Worm (Caenorhabditis elegans) whole organism, late embryonic: ENCODE results near the gene tofu-2.
"Not testable (repeated sequence)": the region's sequence is repeated elsewhere in the genome, so short reads cannot be mapped to it uniquely, and the experiment has no call there.

Source experiments
- C08G9.2 ChIP-seq: sonication (generic microtip); optimal IDR thresholded peaks from 2 replicates; lab custom pipeline; 2016; ENCODE audit warnings: mild to moderate bottlenecking, missing genetic modification characterization, moderate library complexity, missing compliant biosample characterization
- K02D7.2 ChIP-seq: sonication (generic microtip); optimal IDR thresholded peaks from 2 replicates; lab custom pipeline; 2017; ENCODE audit warnings: mild to moderate bottlenecking, missing genetic modification characterization, missing compliant biosample characterization
- K09A11.1 ChIP-seq: sonication (generic microtip); optimal IDR thresholded peaks from 2 replicates; lab custom pipeline; 2017; ENCODE audit warnings: antibody characterized with exemption, mild to moderate bottlenecking, missing genetic modification characterization, missing compliant biosample characterization; ENCODE audit not compliant: insufficient read depth
- T23F11.4 ChIP-seq: fragments of 200-800 bp; sonication (Bioruptor generic); optimal IDR thresholded peaks from 2 replicates; lab custom pipeline; 2018; ENCODE audit warnings: mild to moderate bottlenecking, missing genetic modification characterization, missing compliant biosample characterization
- Y22D7AL.16 ChIP-seq: sonication (generic microtip); optimal IDR thresholded peaks from 2 replicates; lab custom pipeline; 2016; ENCODE audit warnings: missing genetic modification characterization, missing compliant biosample characterization
- ahr-1 ChIP-seq: sonication (generic microtip); optimal IDR thresholded peaks from 2 replicates; lab custom pipeline; 2016; ENCODE audit warnings: missing genetic modification characterization, missing compliant biosample characterization
- ama-1 ChIP-seq: fragments of 150-350 bp; optimal IDR thresholded peaks from 2 replicates; lab custom pipeline; 2014
- ceh-14 ChIP-seq: sonication (generic microtip); optimal IDR thresholded peaks from 2 replicates; lab custom pipeline; 2016; ENCODE audit warnings: missing genotype, missing genetic modification characterization, missing compliant biosample characterization
- ceh-18 ChIP-seq: sonication (generic microtip); optimal IDR thresholded peaks from 2 replicates; lab custom pipeline; 2016; ENCODE audit warnings: missing genetic modification characterization, missing compliant biosample characterization
- ceh-19 ChIP-seq: fragments of 200-800 bp; sonication (Bioruptor generic); optimal IDR thresholded peaks from 2 replicates; lab custom pipeline; 2018; ENCODE audit warnings: mild to moderate bottlenecking, missing genetic modification characterization, missing compliant biosample characterization
- ceh-2 ChIP-seq: sonication (generic microtip); optimal IDR thresholded peaks from 2 replicates; lab custom pipeline; 2016; ENCODE audit warnings: missing genotype, missing genetic modification characterization, missing compliant biosample characterization
- ceh-22 ChIP-seq: sonication (generic microtip); optimal IDR thresholded peaks from 2 replicates; lab custom pipeline; 2017; ENCODE audit warnings: missing biosample characterization, missing genetic modification characterization
- ceh-24 ChIP-seq: sonication (generic microtip); optimal IDR thresholded peaks from 2 replicates; lab custom pipeline; 2016; ENCODE audit warnings: mild to moderate bottlenecking, missing genetic modification characterization, missing compliant biosample characterization
- ceh-30 ChIP-seq: fragments of 150-350 bp; optimal IDR thresholded peaks from 2 replicates; lab custom pipeline; 2014; ENCODE audit warnings: missing biosample characterization, missing genetic modification characterization
- ceh-31 ChIP-seq: sonication (generic microtip); optimal IDR thresholded peaks from 2 replicates; lab custom pipeline; 2016; ENCODE audit warnings: missing genetic modification characterization, missing compliant biosample characterization
- ceh-45 ChIP-seq: fragments of 200-800 bp; sonication (Bioruptor generic); IDR thresholded peaks from 2 replicates; pipeline ENCODE4 v1.3.6; 2022; ENCODE audit warnings: missing genetic modification reagents, missing genetic modification characterization, missing compliant biosample characterization
- ceh-6 ChIP-seq: fragments of 200-800 bp; sonication (Bioruptor generic); optimal IDR thresholded peaks from 2 replicates; lab custom pipeline; 2018; ENCODE audit warnings: mild to moderate bottlenecking, missing genetic modification characterization, missing compliant biosample characterization
- che-1 ChIP-seq: sonication (generic microtip); optimal IDR thresholded peaks from 2 replicates; lab custom pipeline; 2016; ENCODE audit warnings: mild to moderate bottlenecking, missing genetic modification characterization, missing compliant biosample characterization
- dmd-4 ChIP-seq: sonication (generic microtip); optimal IDR thresholded peaks from 2 replicates; lab custom pipeline; 2016; ENCODE audit warnings: borderline replicate concordance, missing genetic modification characterization, missing compliant biosample characterization
- elt-2 ChIP-seq: sonication (generic microtip); optimal IDR thresholded peaks from 2 replicates; lab custom pipeline; 2016; ENCODE audit warnings: missing genetic modification reagents, missing genetic modification characterization, missing compliant biosample characterization
- elt-4 ChIP-seq: sonication (generic microtip); optimal IDR thresholded peaks from 2 replicates; lab custom pipeline; 2016; ENCODE audit warnings: missing genetic modification characterization, missing compliant biosample characterization
- ets-4 ChIP-seq: sonication (generic microtip); optimal IDR thresholded peaks from 2 replicates; lab custom pipeline; 2016; ENCODE audit warnings: missing genetic modification characterization, missing compliant biosample characterization
- eyg-1 ChIP-seq: sonication (generic microtip); optimal IDR thresholded peaks from 2 replicates; lab custom pipeline; 2016; ENCODE audit warnings: missing genotype, missing genetic modification characterization, missing compliant biosample characterization
- fkh-10 ChIP-seq: fragments of 150-350 bp; optimal IDR thresholded peaks from 2 replicates; lab custom pipeline; 2014; ENCODE audit warnings: missing biosample characterization, missing genetic modification reagents, missing genetic modification characterization
- gmeb-2 ChIP-seq: sonication (generic microtip); optimal IDR thresholded peaks from 2 replicates; lab custom pipeline; 2016; ENCODE audit warnings: missing genetic modification characterization, inconsistent platforms, missing compliant biosample characterization
- hlh-15 ChIP-seq: sonication (generic microtip); optimal IDR thresholded peaks from 2 replicates; lab custom pipeline; 2016; ENCODE audit warnings: missing genetic modification characterization, missing compliant biosample characterization
- hlh-30 ChIP-seq: sonication (generic microtip); optimal IDR thresholded peaks from 2 replicates; lab custom pipeline; 2017; ENCODE audit warnings: antibody characterized with exemption, missing genetic modification characterization, missing compliant biosample characterization; ENCODE audit not compliant: insufficient read depth
- hlh-6 ChIP-seq: sonication (generic microtip); optimal IDR thresholded peaks from 2 replicates; lab custom pipeline; 2016; ENCODE audit warnings: missing genotype, missing genetic modification characterization, missing compliant biosample characterization
- hlh-8 ChIP-seq: sonication (generic microtip); optimal IDR thresholded peaks from 2 replicates; lab custom pipeline; 2016; ENCODE audit warnings: missing genotype, missing genetic modification characterization, missing compliant biosample characterization
- lim-6 ChIP-seq: sonication (generic microtip); optimal IDR thresholded peaks from 2 replicates; lab custom pipeline; 2016; ENCODE audit warnings: missing genetic modification characterization, missing compliant biosample characterization
- lin-11 ChIP-seq: fragments of 200-800 bp; sonication (Bioruptor generic); optimal IDR thresholded peaks from 2 replicates; lab custom pipeline; 2018; ENCODE audit warnings: mild to moderate bottlenecking, missing genetic modification characterization, missing compliant biosample characterization
- mec-3 ChIP-seq: sonication (generic microtip); optimal IDR thresholded peaks from 2 replicates; lab custom pipeline; 2016; ENCODE audit warnings: borderline replicate concordance, missing genetic modification characterization, missing compliant biosample characterization
- npax-4 ChIP-seq: sonication (generic microtip); optimal IDR thresholded peaks from 2 replicates; lab custom pipeline; 2016; ENCODE audit warnings: missing genetic modification characterization, missing compliant biosample characterization
- pag-3 ChIP-seq: sonication (generic microtip); optimal IDR thresholded peaks from 2 replicates; lab custom pipeline; 2016; ENCODE audit warnings: missing compliant biosample characterization, missing genetic modification characterization, borderline replicate concordance
- pha-2 ChIP-seq: sonication (generic microtip); optimal IDR thresholded peaks from 2 replicates; lab custom pipeline; 2017; ENCODE audit warnings: mild to moderate bottlenecking, missing genetic modification characterization, missing compliant biosample characterization
- pha-4 ChIP-seq: fragments of 150-350 bp; optimal IDR thresholded peaks from 2 replicates; lab custom pipeline; 2018; ENCODE audit warnings: missing biosample characterization, missing genetic modification reagents, missing genetic modification characterization
- pros-1 ChIP-seq: fragments of 150-350 bp; optimal IDR thresholded peaks from 2 replicates; lab custom pipeline; 2014; ENCODE audit warnings: missing biosample characterization, missing genetic modification reagents, missing genetic modification characterization
- sdc-2 ChIP-seq: sonication (generic microtip); optimal IDR thresholded peaks from 2 replicates; lab custom pipeline; 2016; ENCODE audit warnings: missing genotype, missing genetic modification characterization, missing compliant biosample characterization
- sox-2 ChIP-seq: fragments of 200-800 bp; sonication (Bioruptor generic); IDR thresholded peaks from 2 replicates; pipeline ENCODE4 v1.3.6; 2022; ENCODE audit warnings: missing genetic modification reagents, missing genetic modification characterization, missing compliant biosample characterization
- sox-4 ChIP-seq: sonication (generic microtip); optimal IDR thresholded peaks from 2 replicates; lab custom pipeline; 2017; ENCODE audit warnings: mild to moderate bottlenecking, missing genetic modification characterization, inconsistent platforms, missing compliant biosample characterization
- tbx-7 ChIP-seq: sonication (generic microtip); optimal IDR thresholded peaks from 2 replicates; lab custom pipeline; 2016; ENCODE audit warnings: missing genotype, missing genetic modification characterization, missing compliant biosample characterization
- ttx-3 ChIP-seq: sonication (generic microtip); optimal IDR thresholded peaks from 2 replicates; lab custom pipeline; 2016; ENCODE audit warnings: missing genetic modification reagents, missing genetic modification characterization, missing compliant biosample characterization
- unc-3 ChIP-seq, 2 experiments: fragments of 200-800 bp in 1 of 2; sonication (Bioruptor generic) in 1 of 2; sonication (generic microtip) in 1 of 2; conservative IDR thresholded peaks in 1 of 2; optimal IDR thresholded peaks in 1 of 2; 2 replicates each; pipeline versions ENCODE4 v1.3.6 to Lab custom; 2016 to 2022; ENCODE audit warnings: missing compliant biosample characterization in 2 of 2, missing genetic modification characterization in 2 of 2, missing genetic modification reagents in 1 of 2
- unc-42 ChIP-seq: sonication (generic microtip); optimal IDR thresholded peaks from 2 replicates; lab custom pipeline; 2016; ENCODE audit warnings: missing genotype, missing genetic modification characterization, missing compliant biosample characterization
- unc-86 ChIP-seq: sonication (generic microtip); optimal IDR thresholded peaks from 2 replicates; lab custom pipeline; 2016; ENCODE audit warnings: missing genetic modification characterization, missing compliant biosample characterization
- ztf-16 ChIP-seq: sonication (generic microtip); optimal IDR thresholded peaks from 2 replicates; lab custom pipeline; 2017; ENCODE audit warnings: missing genetic modification characterization, missing compliant biosample characterization

Gene tofu-2

DNA sequence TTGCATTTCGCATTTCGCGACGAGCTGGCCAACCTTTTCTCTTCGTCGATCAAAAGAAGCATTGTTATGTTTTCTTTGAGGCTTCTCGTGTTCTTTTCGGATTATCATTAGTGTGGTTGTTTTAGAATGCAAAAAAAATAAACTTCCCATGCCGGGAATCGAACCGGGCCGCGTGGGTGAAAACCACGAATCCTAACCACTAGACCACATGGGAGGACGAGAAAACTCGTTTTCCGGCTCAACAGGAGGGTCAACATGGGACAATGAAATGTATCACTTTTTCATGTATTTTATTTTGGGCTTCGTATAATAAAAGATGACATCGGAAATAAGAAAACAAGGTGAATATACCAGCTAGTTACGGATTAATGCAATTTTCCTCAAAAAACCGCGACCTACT is 18.6 kb upstream of the tofu-2 start:
- no peak for TF ChIP-seq hlh-30
- TF ChIP-seq ceh-24 (tag; lab: Kevin White, UChicago), result no peak
- no peak for TF ChIP-seq ets-4 (tag; lab: Kevin White, UChicago)
- TF ChIP-seq npax-4 (tag; lab: Kevin White, UChicago), result no peak
- no peak for TF ChIP-seq ceh-19 (GFP tag; lab: Kevin White, UChicago)
- no peak for TF ChIP-seq unc-86
- TF ChIP-seq elt-4 (tag; lab: Kevin White, UChicago), result no peak
- no peak for TF ChIP-seq fkh-10 (GFP tag; lab: Kevin White, UChicago)
- TF ChIP-seq tbx-7 (tag; lab: Kevin White, UChicago), result no peak
- TF ChIP-seq ceh-22 (tag; lab: Kevin White, UChicago), result no peak
- TF ChIP-seq unc-3 (GFP tag; conservative IDR thresholded peaks at IDR 0.05; lab: Robert Waterston, UW), result no peak
- TF ChIP-seq unc-3 (tag; optimal IDR thresholded peaks at IDR 0.05; lab: Kevin White, UChicago), result no peak
- no peak for TF ChIP-seq sox-2 (GFP tag; lab: Robert Waterston, UW)
- TF ChIP-seq ama-1, result no peak
- TF ChIP-seq che-1 (tag; lab: Kevin White, UChicago), result no peak
- no peak for TF ChIP-seq Y22D7AL.16
- no peak for TF ChIP-seq ceh-31 (tag; lab: Kevin White, UChicago)
- TF ChIP-seq gmeb-2 (tag; lab: Kevin White, UChicago), result no peak

DNA sequence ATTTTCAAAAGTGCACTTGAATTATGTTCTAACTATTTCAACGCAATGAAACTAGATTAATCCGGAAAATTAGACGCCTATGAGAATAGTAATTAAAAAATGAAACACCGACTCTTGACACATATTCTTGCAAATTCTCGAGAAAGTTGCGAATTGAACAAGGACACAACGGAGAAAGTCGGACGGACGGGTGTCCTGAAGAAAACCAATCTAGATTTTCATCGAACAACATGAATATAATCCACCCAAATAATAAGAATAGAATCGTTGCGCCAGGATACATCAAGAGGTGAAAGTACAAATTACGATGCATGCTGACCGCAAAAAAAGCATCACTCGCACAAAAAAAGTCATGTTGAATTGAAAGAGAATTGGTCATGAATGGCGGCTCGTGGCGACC is 17.8 kb upstream of the tofu-2 start:
- TF ChIP-seq ceh-2, result no peak
- TF ChIP-seq pros-1, result no peak
- no peak for TF ChIP-seq Y22D7AL.16
- no peak for TF ChIP-seq hlh-6 (tag; lab: Kevin White, UChicago)
- no peak for TF ChIP-seq lin-11
- no peak for TF ChIP-seq K09A11.1 (tag; lab: Kevin White, UChicago)
- TF ChIP-seq C08G9.2, result no peak
- TF ChIP-seq ceh-14 (tag; lab: Kevin White, UChicago), result no peak
- no peak for TF ChIP-seq unc-86
- no peak for TF ChIP-seq sox-4 (tag; lab: Kevin White, UChicago)

DNA sequence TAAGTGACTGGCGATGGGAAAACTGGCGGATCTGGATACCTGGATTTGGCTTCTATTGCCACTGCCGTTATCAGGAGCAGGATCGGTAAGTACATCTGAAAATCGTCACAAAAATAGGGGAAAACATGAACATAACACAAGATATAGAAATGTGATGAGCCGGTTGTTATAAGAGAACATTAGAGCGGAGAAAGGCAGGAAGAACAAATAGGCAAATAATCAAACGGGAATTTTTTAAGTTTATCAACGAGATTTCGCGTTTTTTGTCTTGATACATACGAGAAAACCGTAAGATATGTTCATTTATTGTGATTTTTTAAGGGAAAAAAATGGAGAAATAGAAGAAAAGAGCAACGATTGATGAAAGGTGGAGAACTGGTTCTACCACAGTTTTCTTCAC is 14.2 kb upstream of the tofu-2 start, which contains the start of gene Y57E12AR.1:
Gene Y57E12AR.1 (minus strand): TSS at position 101 of the 400 bp plus-strand sequence.
- no peak for TF ChIP-seq tbx-7 (tag; lab: Kevin White, UChicago)
- no peak for TF ChIP-seq hlh-15
- no peak for TF ChIP-seq K02D7.2
- TF ChIP-seq T23F11.4 (GFP tag; lab: Kevin White, UChicago), result no peak
- TF ChIP-seq unc-86, result no peak
- no peak for TF ChIP-seq sdc-2 (tag; lab: Kevin White, UChicago)
- no peak for TF ChIP-seq pag-3 (tag; lab: Kevin White, UChicago)
- no peak for TF ChIP-seq pha-4
- TF ChIP-seq ztf-16 (tag; lab: Kevin White, UChicago), result no peak
- TF ChIP-seq, all 69 proteins: peak for 0

DNA sequence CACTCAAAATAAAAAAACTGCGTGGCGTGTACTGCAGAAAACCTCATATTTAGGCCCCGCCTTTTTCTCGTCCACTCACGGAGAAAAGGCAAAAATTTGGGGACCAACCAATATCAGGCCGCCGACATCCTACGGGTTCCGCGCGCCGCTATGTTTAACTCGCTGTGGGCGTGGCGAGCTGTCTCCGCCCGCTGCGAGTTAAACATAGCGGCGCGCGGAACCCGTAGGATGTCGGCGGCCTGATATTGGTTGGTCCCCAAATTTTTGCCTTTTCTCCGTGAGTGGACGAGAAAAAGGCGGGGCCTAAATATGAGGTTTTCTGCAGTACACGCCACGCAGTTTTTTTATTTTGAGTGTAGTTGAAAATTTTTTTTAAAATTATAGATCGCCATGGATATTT is 11.7 kb upstream of the tofu-2 start, which contains the start of gene tmem-258:
Gene tmem-258 (plus strand): TSS at position 385 of the 400 bp plus-strand sequence.
- TF ChIP-seq ceh-45 (GFP tag; lab: Robert Waterston, UW); dmd-4 (tag; lab: Kevin White, UChicago); elt-2 (tag; lab: Kevin White, UChicago): not testable (repeated sequence)

DNA sequence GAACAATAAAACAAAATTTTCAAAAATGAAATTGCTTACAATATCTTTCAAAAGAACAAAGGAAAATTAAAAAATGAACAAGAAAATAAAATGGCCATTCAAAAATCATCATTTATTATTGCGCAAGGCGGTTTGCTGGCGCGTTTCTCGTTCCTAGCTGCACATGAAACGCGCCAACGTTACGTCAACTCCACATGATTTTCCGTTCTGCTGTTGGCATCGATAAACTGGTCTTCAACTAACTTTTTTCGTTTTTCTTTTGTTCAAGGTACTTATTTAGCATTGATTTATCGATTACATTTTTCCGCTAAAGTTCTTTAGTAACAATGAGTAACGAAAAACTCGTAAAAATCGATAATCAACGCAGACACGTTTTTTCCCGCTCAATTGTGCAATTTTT is 9.3 kb upstream of the tofu-2 start, which contains the start of the genes Y57E12AL.6 and Y57E12AL.1:
Gene Y57E12AL.6 (minus strand): TSS at position 75 of the 400 bp plus-strand sequence.
Gene Y57E12AL.1 (plus strand): TSS at position 135 of the 400 bp plus-strand sequence.
- TF ChIP-seq pros-1 (no peak), ceh-18 (tag; lab: Kevin White, UChicago) (peak; percentile 72), ahr-1 (tag; lab: Kevin White, UChicago) (no peak), hlh-30 (peak; percentile 88), unc-42 (tag; lab: Kevin White, UChicago) (peak; percentile 28), ceh-30 (tag; lab: Kevin White, UChicago) (no peak), lim-6 (no peak), hlh-8 (tag; lab: Kevin White, UChicago) (peak; percentile 61), ceh-6 (GFP tag; lab: Kevin White, UChicago) (peak; percentile 56), mec-3 (no peak), unc-86 (peak; percentile 65), pha-2 (peak; percentile 44), T23F11.4 (GFP tag; lab: Kevin White, UChicago) (no peak), ttx-3 (tag; lab: Kevin White, UChicago) (peak; percentile 69), sox-4 (tag; lab: Kevin White, UChicago) (peak; percentile 41), eyg-1 (peak; percentile 13)
